Worm (Caenorhabditis elegans) whole organism, late embryonic: ENCODE data around the gene ctg-2.
A peak's percentile ranks its signal among the peaks of the same experiment; 100 is the strongest.

Source experiments
- C08G9.2 ChIP-seq: sonication (generic microtip); optimal IDR thresholded peaks from 2 replicates; lab custom pipeline; 2016; ENCODE audit warnings: mild to moderate bottlenecking, missing genetic modification characterization, moderate library complexity, missing compliant biosample characterization
- F13H6.1 ChIP-seq: sonication (generic microtip); optimal IDR thresholded peaks from 2 replicates; lab custom pipeline; 2016; ENCODE audit warnings: missing genetic modification characterization, missing compliant biosample characterization
- K09A11.1 ChIP-seq: sonication (generic microtip); optimal IDR thresholded peaks from 2 replicates; lab custom pipeline; 2017; ENCODE audit warnings: antibody characterized with exemption, mild to moderate bottlenecking, missing genetic modification characterization, missing compliant biosample characterization; ENCODE audit not compliant: insufficient read depth
- T23F11.4 ChIP-seq: fragments of 200-800 bp; sonication (Bioruptor generic); optimal IDR thresholded peaks from 2 replicates; lab custom pipeline; 2018; ENCODE audit warnings: mild to moderate bottlenecking, missing genetic modification characterization, missing compliant biosample characterization
- Y22D7AL.16 ChIP-seq: sonication (generic microtip); optimal IDR thresholded peaks from 2 replicates; lab custom pipeline; 2016; ENCODE audit warnings: missing genetic modification characterization, missing compliant biosample characterization
- ama-1 ChIP-seq: fragments of 150-350 bp; optimal IDR thresholded peaks from 2 replicates; lab custom pipeline; 2014
- ceh-14 ChIP-seq: sonication (generic microtip); optimal IDR thresholded peaks from 2 replicates; lab custom pipeline; 2016; ENCODE audit warnings: missing genotype, missing genetic modification characterization, missing compliant biosample characterization
- ceh-19 ChIP-seq: fragments of 200-800 bp; sonication (Bioruptor generic); optimal IDR thresholded peaks from 2 replicates; lab custom pipeline; 2018; ENCODE audit warnings: mild to moderate bottlenecking, missing genetic modification characterization, missing compliant biosample characterization
- ceh-2 ChIP-seq: sonication (generic microtip); optimal IDR thresholded peaks from 2 replicates; lab custom pipeline; 2016; ENCODE audit warnings: missing genotype, missing genetic modification characterization, missing compliant biosample characterization
- ceh-31 ChIP-seq: sonication (generic microtip); optimal IDR thresholded peaks from 2 replicates; lab custom pipeline; 2016; ENCODE audit warnings: missing genetic modification characterization, missing compliant biosample characterization
- ceh-34 ChIP-seq: sonication (generic microtip); optimal IDR thresholded peaks from 2 replicates; lab custom pipeline; 2016; ENCODE audit warnings: mild to moderate bottlenecking, missing genetic modification characterization, missing compliant biosample characterization
- ceh-45 ChIP-seq: fragments of 200-800 bp; sonication (Bioruptor generic); IDR thresholded peaks from 2 replicates; pipeline ENCODE4 v1.3.6; 2022; ENCODE audit warnings: missing genetic modification reagents, missing genetic modification characterization, missing compliant biosample characterization
- ceh-48 ChIP-seq: sonication (generic microtip); optimal IDR thresholded peaks from 2 replicates; lab custom pipeline; 2016; ENCODE audit warnings: missing genetic modification characterization, inconsistent platforms, missing compliant biosample characterization
- ceh-6 ChIP-seq: fragments of 200-800 bp; sonication (Bioruptor generic); optimal IDR thresholded peaks from 2 replicates; lab custom pipeline; 2018; ENCODE audit warnings: mild to moderate bottlenecking, missing genetic modification characterization, missing compliant biosample characterization
- ceh-9 ChIP-seq: sonication (generic microtip); optimal IDR thresholded peaks from 2 replicates; lab custom pipeline; 2016; ENCODE audit warnings: mild to moderate bottlenecking, missing genetic modification characterization, inconsistent platforms, missing compliant biosample characterization
- che-1 ChIP-seq: sonication (generic microtip); optimal IDR thresholded peaks from 2 replicates; lab custom pipeline; 2016; ENCODE audit warnings: mild to moderate bottlenecking, missing genetic modification characterization, missing compliant biosample characterization
- dmd-4 ChIP-seq: sonication (generic microtip); optimal IDR thresholded peaks from 2 replicates; lab custom pipeline; 2016; ENCODE audit warnings: borderline replicate concordance, missing genetic modification characterization, missing compliant biosample characterization
- dve-1 ChIP-seq: sonication (generic microtip); optimal IDR thresholded peaks from 2 replicates; lab custom pipeline; 2017; ENCODE audit warnings: antibody characterized with exemption, mild to moderate bottlenecking, missing genetic modification characterization, missing compliant biosample characterization
- elt-2 ChIP-seq: sonication (generic microtip); optimal IDR thresholded peaks from 2 replicates; lab custom pipeline; 2016; ENCODE audit warnings: missing genetic modification reagents, missing genetic modification characterization, missing compliant biosample characterization
- ets-4 ChIP-seq: sonication (generic microtip); optimal IDR thresholded peaks from 2 replicates; lab custom pipeline; 2016; ENCODE audit warnings: missing genetic modification characterization, missing compliant biosample characterization
- eyg-1 ChIP-seq: sonication (generic microtip); optimal IDR thresholded peaks from 2 replicates; lab custom pipeline; 2016; ENCODE audit warnings: missing genotype, missing genetic modification characterization, missing compliant biosample characterization
- fax-1 ChIP-seq: sonication (generic microtip); optimal IDR thresholded peaks from 2 replicates; lab custom pipeline; 2016; ENCODE audit warnings: missing genotype, missing genetic modification characterization, missing compliant biosample characterization
- fkh-6 ChIP-seq: sonication (generic microtip); optimal IDR thresholded peaks from 2 replicates; lab custom pipeline; 2016; ENCODE audit warnings: missing genetic modification characterization, missing compliant biosample characterization
- hlh-15 ChIP-seq: sonication (generic microtip); optimal IDR thresholded peaks from 2 replicates; lab custom pipeline; 2016; ENCODE audit warnings: missing genetic modification characterization, missing compliant biosample characterization
- hlh-30 ChIP-seq: sonication (generic microtip); optimal IDR thresholded peaks from 2 replicates; lab custom pipeline; 2017; ENCODE audit warnings: antibody characterized with exemption, missing genetic modification characterization, missing compliant biosample characterization; ENCODE audit not compliant: insufficient read depth
- hlh-6 ChIP-seq: sonication (generic microtip); optimal IDR thresholded peaks from 2 replicates; lab custom pipeline; 2016; ENCODE audit warnings: missing genotype, missing genetic modification characterization, missing compliant biosample characterization
- hlh-8 ChIP-seq: sonication (generic microtip); optimal IDR thresholded peaks from 2 replicates; lab custom pipeline; 2016; ENCODE audit warnings: missing genotype, missing genetic modification characterization, missing compliant biosample characterization
- lim-6 ChIP-seq: sonication (generic microtip); optimal IDR thresholded peaks from 2 replicates; lab custom pipeline; 2016; ENCODE audit warnings: missing genetic modification characterization, missing compliant biosample characterization
- lin-11 ChIP-seq: fragments of 200-800 bp; sonication (Bioruptor generic); optimal IDR thresholded peaks from 2 replicates; lab custom pipeline; 2018; ENCODE audit warnings: mild to moderate bottlenecking, missing genetic modification characterization, missing compliant biosample characterization
- nhr-11 ChIP-seq: fragments of 150-350 bp; optimal IDR thresholded peaks from 2 replicates; lab custom pipeline; 2014; ENCODE audit warnings: missing biosample characterization, missing genetic modification characterization
- npax-4 ChIP-seq: sonication (generic microtip); optimal IDR thresholded peaks from 2 replicates; lab custom pipeline; 2016; ENCODE audit warnings: missing genetic modification characterization, missing compliant biosample characterization
- pag-3 ChIP-seq: sonication (generic microtip); optimal IDR thresholded peaks from 2 replicates; lab custom pipeline; 2016; ENCODE audit warnings: missing compliant biosample characterization, missing genetic modification characterization, borderline replicate concordance
- pat-9 ChIP-seq: fragments of 200-800 bp; sonication (Bioruptor generic); optimal IDR thresholded peaks from 2 replicates; lab custom pipeline; 2018; ENCODE audit warnings: mild to moderate bottlenecking, missing genetic modification characterization, moderate library complexity, missing compliant biosample characterization
- pax-1 ChIP-seq: fragments of 150-350 bp; optimal IDR thresholded peaks from 2 replicates; lab custom pipeline; 2014; ENCODE audit warnings: missing biosample characterization, missing genetic modification characterization
- pha-2 ChIP-seq: sonication (generic microtip); optimal IDR thresholded peaks from 2 replicates; lab custom pipeline; 2017; ENCODE audit warnings: mild to moderate bottlenecking, missing genetic modification characterization, missing compliant biosample characterization
- pha-4 ChIP-seq: fragments of 150-350 bp; optimal IDR thresholded peaks from 2 replicates; lab custom pipeline; 2018; ENCODE audit warnings: missing biosample characterization, missing genetic modification reagents, missing genetic modification characterization
- rnt-1 ChIP-seq: sonication (generic microtip); optimal IDR thresholded peaks from 2 replicates; lab custom pipeline; 2016; ENCODE audit warnings: missing genetic modification characterization, missing compliant biosample characterization
- sox-2 ChIP-seq: fragments of 200-800 bp; sonication (Bioruptor generic); IDR thresholded peaks from 2 replicates; pipeline ENCODE4 v1.3.6; 2022; ENCODE audit warnings: missing genetic modification reagents, missing genetic modification characterization, missing compliant biosample characterization
- sox-4 ChIP-seq: sonication (generic microtip); optimal IDR thresholded peaks from 2 replicates; lab custom pipeline; 2017; ENCODE audit warnings: mild to moderate bottlenecking, missing genetic modification characterization, inconsistent platforms, missing compliant biosample characterization
- syd-9 ChIP-seq: sonication (generic microtip); optimal IDR thresholded peaks from 2 replicates; lab custom pipeline; 2016; ENCODE audit warnings: mild to moderate bottlenecking, missing genetic modification characterization, moderate library complexity, missing compliant biosample characterization
- tbx-2 ChIP-seq: sonication (generic microtip); optimal IDR thresholded peaks from 2 replicates; lab custom pipeline; 2016; ENCODE audit warnings: missing genetic modification characterization, missing compliant biosample characterization
- unc-3 ChIP-seq, 2 experiments: fragments of 200-800 bp in 1 of 2; sonication (Bioruptor generic) in 1 of 2; sonication (generic microtip) in 1 of 2; conservative IDR thresholded peaks in 1 of 2; optimal IDR thresholded peaks in 1 of 2; 2 replicates each; pipeline versions ENCODE4 v1.3.6 to Lab custom; 2016 to 2022; ENCODE audit warnings: missing compliant biosample characterization in 2 of 2, missing genetic modification characterization in 2 of 2, missing genetic modification reagents in 1 of 2
- unc-42 ChIP-seq: sonication (generic microtip); optimal IDR thresholded peaks from 2 replicates; lab custom pipeline; 2016; ENCODE audit warnings: missing genotype, missing genetic modification characterization, missing compliant biosample characterization
- unc-55 ChIP-seq: sonication (generic microtip); optimal IDR thresholded peaks from 2 replicates; lab custom pipeline; 2017; ENCODE audit warnings: missing biosample characterization, missing genetic modification reagents, missing genetic modification characterization
- unc-86 ChIP-seq: sonication (generic microtip); optimal IDR thresholded peaks from 2 replicates; lab custom pipeline; 2016; ENCODE audit warnings: missing genetic modification characterization, missing compliant biosample characterization
- zip-5 ChIP-seq: sonication (generic microtip); optimal IDR thresholded peaks from 2 replicates; lab custom pipeline; 2016; ENCODE audit warnings: missing genetic modification characterization, missing compliant biosample characterization
- ztf-16 ChIP-seq: sonication (generic microtip); optimal IDR thresholded peaks from 2 replicates; lab custom pipeline; 2017; ENCODE audit warnings: missing genetic modification characterization, missing compliant biosample characterization

ctg-2 gene

ce11 chrII:8546975-8547374, 32.1 kb downstream of the ctg-2 start (continued):
- peak; percentile 59 for TF ChIP-seq Y22D7AL.16 (tag; lab: Kevin White, UChicago)
- TF ChIP-seq ceh-6 (GFP tag; lab: Kevin White, UChicago): peak; percentile 87
- peak; percentile 61 for TF ChIP-seq T23F11.4
- TF ChIP-seq dmd-4 (tag; lab: Kevin White, UChicago): peak; percentile 56
- peak; percentile 91 for TF ChIP-seq hlh-8 (tag; lab: Kevin White, UChicago)
- peak; percentile 75 for TF ChIP-seq ztf-16 (tag; lab: Kevin White, UChicago)
- TF ChIP-seq lin-11 (tag; lab: Kevin White, UChicago): peak; percentile 83
- TF ChIP-seq sox-4 (tag; lab: Kevin White, UChicago): peak; percentile 84
- peak; percentile 63 for TF ChIP-seq C08G9.2 (tag; lab: Kevin White, UChicago)
- peak; percentile 6 for TF ChIP-seq unc-42 (tag; lab: Kevin White, UChicago)
- TF ChIP-seq syd-9: peak; percentile 78
- peak; percentile 76; the same call in 1 of the 2 replicates for TF ChIP-seq ceh-45 (GFP tag; lab: Robert Waterston, UW)
- peak; percentile 72 for TF ChIP-seq fax-1 (tag; lab: Kevin White, UChicago)
- no peak for TF ChIP-seq pax-1
- peak; percentile 83 for TF ChIP-seq eyg-1 (tag; lab: Kevin White, UChicago)
- peak; percentile 88 for TF ChIP-seq tbx-2 (tag; lab: Kevin White, UChicago)
- peak; percentile 81 for TF ChIP-seq ceh-19 (GFP tag; lab: Kevin White, UChicago)
- no peak for TF ChIP-seq nhr-11 (tag; lab: Kevin White, UChicago)
- TF ChIP-seq rnt-1: peak; percentile 79
- peak; percentile 90 for TF ChIP-seq ceh-34 (tag; lab: Kevin White, UChicago)
- TF ChIP-seq pat-9 (tag; lab: Kevin White, UChicago): peak; percentile 83
- TF ChIP-seq hlh-30: peak; percentile 11
- TF ChIP-seq F13H6.1 (tag; lab: Kevin White, UChicago): peak; percentile 46
- peak; percentile 88 for TF ChIP-seq che-1 (tag; lab: Kevin White, UChicago)
- TF ChIP-seq zip-5 (tag; lab: Kevin White, UChicago): peak; percentile 33
- TF ChIP-seq sox-2 (GFP tag; lab: Robert Waterston, UW): peak; percentile 74
- TF ChIP-seq ets-4 (tag; lab: Kevin White, UChicago): peak; percentile 71
- TF ChIP-seq ama-1: no peak
- TF ChIP-seq ceh-31 (tag; lab: Kevin White, UChicago): peak; percentile 66
- TF ChIP-seq pha-4: no peak
- peak; percentile 54 for TF ChIP-seq K09A11.1 (tag; lab: Kevin White, UChicago)
- TF ChIP-seq dve-1 (tag; lab: Kevin White, UChicago): peak; percentile 89
- TF ChIP-seq unc-3 (GFP tag; conservative IDR thresholded peaks at IDR 0.05; lab: Robert Waterston, UW): peak; percentile 71; the same call in 1 of the 2 replicates
- TF ChIP-seq unc-3 (tag; optimal IDR thresholded peaks at IDR 0.05; lab: Kevin White, UChicago): peak; percentile 75
- peak; percentile 59 for TF ChIP-seq ceh-14
- TF ChIP-seq fkh-6 (tag; lab: Kevin White, UChicago): peak; percentile 78
- peak; percentile 74 for TF ChIP-seq ceh-2 (tag; lab: Kevin White, UChicago)
- TF ChIP-seq npax-4 (tag; lab: Kevin White, UChicago): peak; percentile 55
- TF ChIP-seq pag-3 (tag; lab: Kevin White, UChicago): peak; percentile 27
- peak; percentile 92 for TF ChIP-seq elt-2 (tag; lab: Kevin White, UChicago)
- no peak for TF ChIP-seq unc-55 (GFP tag; lab: Kevin White, UChicago)
- peak; percentile 33 for TF ChIP-seq ceh-9 (tag; lab: Kevin White, UChicago)
- TF ChIP-seq unc-86: peak; percentile 80
- no peak for TF ChIP-seq lim-6 (tag; lab: Kevin White, UChicago)
- TF ChIP-seq hlh-6: peak; percentile 85
- peak; percentile 82 for TF ChIP-seq ceh-48 (tag; lab: Kevin White, UChicago)
- peak; percentile 89 for TF ChIP-seq pha-2 (tag; lab: Kevin White, UChicago)
- TF ChIP-seq hlh-15: peak; percentile 61
